Worm (Caenorhabditis elegans) whole organism, L1 larva: ENCODE data around the gene F37C12.10.

ENCODE experiments used
- C16A3.4 ChIP-seq: fragments of 150-350 bp; optimal IDR thresholded peaks from 2 replicates; lab custom pipeline; 2014; ENCODE audit warnings: missing biosample characterization, missing genetic modification characterization
- F16B12.6 ChIP-seq: fragments of 150-350 bp; optimal IDR thresholded peaks from 2 replicates; lab custom pipeline; 2014; ENCODE audit warnings: missing biosample characterization, missing genetic modification characterization
- aha-1 ChIP-seq: fragments of 150-350 bp; optimal IDR thresholded peaks from 2 replicates; lab custom pipeline; 2014; ENCODE audit warnings: missing biosample characterization, missing genetic modification characterization
- alr-1 ChIP-seq: fragments of 200-800 bp; sonication (Bioruptor generic); optimal IDR thresholded peaks from 2 replicates; lab custom pipeline; 2018; ENCODE audit warnings: borderline replicate concordance, mild to moderate bottlenecking, missing genetic modification characterization, missing compliant biosample characterization
- aly-2 ChIP-seq: fragments of 150-350 bp; optimal IDR thresholded peaks from 2 replicates; lab custom pipeline; 2014; ENCODE audit warnings: missing biosample characterization, missing genetic modification characterization
- blmp-1 ChIP-seq: fragments of 150-350 bp; optimal IDR thresholded peaks from 2 replicates; lab custom pipeline; 2014; ENCODE audit warnings: missing biosample characterization, missing genetic modification characterization
- ceh-63 ChIP-seq: fragments of 200-800 bp; sonication (Bioruptor generic); optimal IDR thresholded peaks from 2 replicates; lab custom pipeline; 2018; ENCODE audit warnings: mild to moderate bottlenecking, missing genetic modification characterization, missing compliant biosample characterization
- ceh-90 ChIP-seq: sonication (generic microtip); optimal IDR thresholded peaks from 2 replicates; lab custom pipeline; 2016; ENCODE audit warnings: missing genetic modification characterization, missing compliant biosample characterization
- ces-1 ChIP-seq: fragments of 150-350 bp; optimal IDR thresholded peaks from 2 replicates; lab custom pipeline; 2014; ENCODE audit warnings: missing biosample characterization, missing genetic modification reagents, missing genetic modification characterization
- dpl-1 ChIP-seq, 3 experiments: fragments of 150-350 bp in 2 of 3; sonication (generic microtip) in 1 of 3; optimal IDR thresholded peaks; 2 replicates each; lab custom pipeline; 2014 to 2017; ENCODE audit warnings: missing biosample characterization in 3 of 3, missing genetic modification characterization in 3 of 3, missing genetic modification reagents in 3 of 3
- egl-13 ChIP-seq: sonication (generic microtip); optimal IDR thresholded peaks from 2 replicates; lab custom pipeline; 2016; ENCODE audit warnings: missing genotype, missing genetic modification reagents, missing genetic modification characterization, missing compliant biosample characterization
- egl-27 ChIP-seq, 2 experiments: fragments of 150-350 bp in 1 of 2; sonication (generic microtip); optimal IDR thresholded peaks; 3 replicates each; lab custom pipeline; 2017 to 2018; ENCODE audit warnings: missing biosample characterization in 2 of 2, missing genetic modification characterization in 2 of 2, missing genetic modification reagents in 2 of 2
- elt-2 ChIP-seq: sonication (generic microtip); optimal IDR thresholded peaks from 2 replicates; lab custom pipeline; 2016; ENCODE audit warnings: missing genetic modification characterization, mild to moderate bottlenecking, inconsistent platforms, missing compliant biosample characterization, missing genetic modification reagents
- elt-3 ChIP-seq, 6 experiments: fragments of 150-350 bp in 1 of 6; sonication (generic microtip); optimal IDR thresholded peaks; 2 replicates each; lab custom pipeline; 2017 to 2018; ENCODE audit warnings: missing biosample characterization in 6 of 6, missing genetic modification characterization in 6 of 6, inconsistent platforms in 1 of 6
- ets-5 ChIP-seq: fragments of 200-800 bp; sonication (Bioruptor generic); IDR thresholded peaks from 2 replicates; pipeline ENCODE4 v1.3.6; 2022; ENCODE audit warnings: missing genetic modification characterization, missing compliant biosample characterization
- fkh-10 ChIP-seq: sonication (generic microtip); optimal IDR thresholded peaks from 2 replicates; lab custom pipeline; 2017; ENCODE audit warnings: missing biosample characterization, missing genetic modification reagents, missing genetic modification characterization
- fkh-8 ChIP-seq: sonication (generic microtip); optimal IDR thresholded peaks from 2 replicates; lab custom pipeline; 2016; ENCODE audit warnings: mild to moderate bottlenecking, missing genetic modification characterization, missing compliant biosample characterization
- grh-1 ChIP-seq: fragments of 200-800 bp; sonication (Bioruptor generic); IDR thresholded peaks from 2 replicates; pipeline ENCODE4 v1.3.6; 2022; ENCODE audit warnings: missing genetic modification reagents, missing genetic modification characterization, missing compliant biosample characterization
- hlh-17 ChIP-seq: fragments of 200-800 bp; sonication (Bioruptor generic); optimal IDR thresholded peaks from 2 replicates; lab custom pipeline; 2018; ENCODE audit warnings: missing genetic modification characterization, mild to moderate bottlenecking, missing compliant biosample characterization, moderate library complexity, borderline replicate concordance
- hpl-2 ChIP-seq: fragments of 150-350 bp; optimal IDR thresholded peaks from 2 replicates; lab custom pipeline; 2014; ENCODE audit warnings: missing biosample characterization, missing genetic modification reagents, missing genetic modification characterization
- irx-1 ChIP-seq: sonication (generic microtip); optimal IDR thresholded peaks from 2 replicates; lab custom pipeline; 2016; ENCODE audit warnings: missing genetic modification characterization, missing compliant biosample characterization
- isw-1 ChIP-seq: fragments of 200-800 bp; sonication (Bioruptor generic); IDR thresholded peaks from 2 replicates; pipeline ENCODE4 v1.3.6; 2022; ENCODE audit warnings: missing genetic modification characterization, missing compliant biosample characterization
- jun-1 ChIP-seq: fragments of 150-350 bp; optimal IDR thresholded peaks from 2 replicates; lab custom pipeline; 2014; ENCODE audit warnings: missing biosample characterization, missing genetic modification reagents, missing genetic modification characterization
- lin-13 ChIP-seq: fragments of 150-350 bp; optimal IDR thresholded peaks from 2 replicates; lab custom pipeline; 2014; ENCODE audit warnings: missing biosample characterization, missing genetic modification reagents, missing genetic modification characterization
- lin-15B ChIP-seq: fragments of 150-350 bp; sonication (generic microtip); optimal IDR thresholded peaks from 3 replicates; lab custom pipeline; 2014; ENCODE audit warnings: missing biosample characterization, missing genetic modification characterization
- lin-35 ChIP-seq, 2 experiments: fragments of 150-350 bp; optimal IDR thresholded peaks; 2 replicates each; lab custom pipeline; 2014; ENCODE audit warnings: missing biosample characterization in 2 of 2, missing genetic modification characterization in 2 of 2, missing genetic modification reagents in 2 of 2
- lir-3 ChIP-seq: sonication (generic microtip); optimal IDR thresholded peaks from 2 replicates; lab custom pipeline; 2016; ENCODE audit warnings: mild to moderate bottlenecking, missing genetic modification characterization, moderate library complexity, missing compliant biosample characterization; ENCODE audit not compliant: poor library complexity
- mdl-1 ChIP-seq, 2 experiments: fragments of 150-350 bp; optimal IDR thresholded peaks; 2 replicates each; lab custom pipeline; 2014 to 2017; ENCODE audit warnings: missing biosample characterization in 2 of 2, missing genetic modification characterization in 2 of 2, inconsistent platforms in 1 of 2
- mef-2 ChIP-seq: fragments of 150-350 bp; optimal IDR thresholded peaks from 2 replicates; lab custom pipeline; 2014; ENCODE audit warnings: missing biosample characterization, missing genetic modification characterization
- nhr-11 ChIP-seq: fragments of 150-350 bp; optimal IDR thresholded peaks from 2 replicates; lab custom pipeline; 2014; ENCODE audit warnings: missing biosample characterization, missing genetic modification characterization
- nhr-12 ChIP-seq: sonication (generic microtip); optimal IDR thresholded peaks from 2 replicates; lab custom pipeline; 2017; ENCODE audit warnings: missing biosample characterization, missing genetic modification characterization
- nhr-19 ChIP-seq: fragments of 200-800 bp; sonication (Bioruptor generic); conservative IDR thresholded peaks from 2 replicates; pipeline ENCODE4 v1.3.6; 2022; ENCODE audit warnings: missing genetic modification characterization, missing compliant biosample characterization
- nhr-237 ChIP-seq: fragments of 150-350 bp; optimal IDR thresholded peaks from 2 replicates; lab custom pipeline; 2014; ENCODE audit warnings: missing biosample characterization, missing genetic modification characterization
- nhr-28 ChIP-seq: fragments of 150-350 bp; optimal IDR thresholded peaks from 2 replicates; lab custom pipeline; 2014; ENCODE audit warnings: missing biosample characterization, missing genetic modification characterization
- nhr-71 ChIP-seq: sonication (generic microtip); optimal IDR thresholded peaks from 2 replicates; lab custom pipeline; 2016; ENCODE audit warnings: mild to moderate bottlenecking, missing genetic modification characterization, moderate library complexity, missing compliant biosample characterization
- nhr-76 ChIP-seq: sonication (generic microtip); optimal IDR thresholded peaks from 2 replicates; lab custom pipeline; 2017; ENCODE audit warnings: missing biosample characterization, missing genetic modification characterization
- nhr-77 ChIP-seq: fragments of 150-350 bp; optimal IDR thresholded peaks from 2 replicates; lab custom pipeline; 2014; ENCODE audit warnings: missing biosample characterization, missing genetic modification characterization
- nhr-85 ChIP-seq: sonication (generic microtip); peaks from one replicate; lab custom pipeline; 2016; ENCODE audit warnings: missing genetic modification characterization, inconsistent platforms, missing compliant biosample characterization
- pqm-1 ChIP-seq: sonication (generic microtip); optimal IDR thresholded peaks from 3 replicates; lab custom pipeline; 2017; ENCODE audit warnings: missing biosample characterization, missing genetic modification characterization
- rnt-1 ChIP-seq: sonication (generic microtip); optimal IDR thresholded peaks from 2 replicates; lab custom pipeline; 2016; ENCODE audit warnings: mild to moderate bottlenecking, missing genetic modification characterization, moderate library complexity, missing compliant biosample characterization
- skn-1 ChIP-seq: fragments of 150-350 bp; optimal IDR thresholded peaks from 2 replicates; lab custom pipeline; 2014; ENCODE audit warnings: missing biosample characterization, missing genetic modification characterization
- snpc-4 ChIP-seq: fragments of 150-350 bp; optimal IDR thresholded peaks from 2 replicates; lab custom pipeline; 2014; ENCODE audit warnings: missing biosample characterization, missing genetic modification characterization
- sptf-1 ChIP-seq: fragments of 150-350 bp; optimal IDR thresholded peaks from 2 replicates; lab custom pipeline; 2014; ENCODE audit warnings: missing biosample characterization, missing genetic modification characterization
- sup-37 ChIP-seq: fragments of 200-800 bp; sonication (Bioruptor generic); optimal IDR thresholded peaks from 2 replicates; lab custom pipeline; 2018; ENCODE audit warnings: mild to moderate bottlenecking, missing genetic modification characterization, missing compliant biosample characterization
- swsn-7 ChIP-seq: sonication (generic microtip); optimal IDR thresholded peaks from 2 replicates; lab custom pipeline; 2016; ENCODE audit warnings: missing genetic modification characterization, missing compliant biosample characterization
- unc-130 ChIP-seq: fragments of 150-350 bp; optimal IDR thresholded peaks from 2 replicates; lab custom pipeline; 2017; ENCODE audit warnings: missing biosample characterization, missing genetic modification characterization, inconsistent platforms
- unc-30 ChIP-seq: sonication (generic microtip); optimal IDR thresholded peaks from 2 replicates; lab custom pipeline; 2017; ENCODE audit warnings: missing biosample characterization, missing genetic modification characterization
- unc-86 ChIP-seq: sonication (generic microtip); optimal IDR thresholded peaks from 2 replicates; lab custom pipeline; 2016; ENCODE audit warnings: missing genetic modification characterization, missing compliant biosample characterization
- unc-98 ChIP-seq: fragments of 200-800 bp; sonication (Bioruptor generic); IDR thresholded peaks from 2 replicates; pipeline ENCODE4 v1.3.6; 2022; ENCODE audit warnings: missing genetic modification characterization, missing compliant biosample characterization
- zag-1 ChIP-seq: fragments of 150-350 bp; optimal IDR thresholded peaks from 2 replicates; lab custom pipeline; 2014; ENCODE audit warnings: missing biosample characterization, missing genetic modification characterization
- zip-4 ChIP-seq: fragments of 200-800 bp; sonication (Bioruptor generic); optimal IDR thresholded peaks from 2 replicates; lab custom pipeline; 2018; ENCODE audit warnings: mild to moderate bottlenecking, missing genetic modification characterization, moderate library complexity, missing compliant biosample characterization
- ztf-11 ChIP-seq, 2 experiments: sonication (generic microtip); optimal IDR thresholded peaks; 2 replicates each; lab custom pipeline; 2016 to 2017; ENCODE audit warnings: missing genetic modification characterization in 2 of 2, missing biosample characterization in 1 of 2, missing compliant biosample characterization in 1 of 2

Gene F37C12.10

ce11 chrIII:7162065-7162762, 26.0 kb downstream of the F37C12.10 start, which contains the start of the genes syf-2 and K04G7.1:
TSS of gene syf-2 (minus strand) at chrIII:7162115.
TSS of gene K04G7.1 (plus strand) at chrIII:7162712.
- TF ChIP-seq nhr-85 (tag; lab: Kevin White, UChicago) = peak; percentile 97
- TF ChIP-seq unc-98 (GFP tag; lab: Robert Waterston, UW) = no peak
- peak; percentile 45 for TF ChIP-seq elt-2
- TF ChIP-seq unc-30 (tag; lab: Kevin White, UChicago) = no peak
- TF ChIP-seq nhr-28 (tag; lab: Kevin White, UChicago) = no peak
- TF ChIP-seq nhr-71 = peak; percentile 95
- TF ChIP-seq aly-2 (tag; lab: Kevin White, UChicago) = peak; percentile 8
- TF ChIP-seq sptf-1 (tag; lab: Kevin White, UChicago) = no peak
- peak; percentile 80 for TF ChIP-seq grh-1 (GFP tag; lab: Robert Waterston, UW)
- peak; percentile 70 for TF ChIP-seq irx-1 (tag; lab: Kevin White, UChicago)
- peak in 1 of 2 experiments; percentile 84 for TF ChIP-seq mdl-1 (tag; optimal IDR thresholded peaks at IDR 0.05; lab: Kevin White, UChicago)
- peak; percentile 100 for TF ChIP-seq lin-13 (GFP tag; lab: Kevin White, UChicago)
- TF ChIP-seq egl-13 = peak; percentile 85
- TF ChIP-seq dpl-1 (GFP tag; optimal IDR thresholded peaks at IDR 0.05; lab: Kevin White, UChicago) = peak; percentile 90 to 94 (median 91)
- peak; percentile 93 for TF ChIP-seq skn-1 (tag; lab: Kevin White, UChicago)
- TF ChIP-seq blmp-1 (tag; lab: Kevin White, UChicago) = peak; percentile 82
- TF ChIP-seq unc-130 (tag; lab: Kevin White, UChicago) = peak; percentile 83
- TF ChIP-seq nhr-11 (tag; lab: Kevin White, UChicago) = peak; percentile 70
- TF ChIP-seq pqm-1 = no peak
- TF ChIP-seq F16B12.6 (tag; lab: Kevin White, UChicago) = peak; percentile 60
- peak; percentile 86 for TF ChIP-seq jun-1 (tag; lab: Kevin White, UChicago)
- peak; percentile 87 for TF ChIP-seq swsn-7 (tag; lab: Kevin White, UChicago)
- peak; percentile 72 for TF ChIP-seq aha-1 (tag; lab: Kevin White, UChicago)
- no peak for TF ChIP-seq sup-37 (GFP tag; lab: Kevin White, UChicago)
- peak; percentile 85 for TF ChIP-seq unc-86 (tag; lab: Kevin White, UChicago)
- TF ChIP-seq zag-1 (tag; lab: Kevin White, UChicago) = peak; percentile 20
- peak; percentile 78 to 87 for TF ChIP-seq egl-27 (tag; optimal IDR thresholded peaks at IDR 0.05; lab: Kevin White, UChicago)
- peak; percentile 60 for TF ChIP-seq zip-4 (GFP tag; lab: Kevin White, UChicago)
- TF ChIP-seq nhr-76 (tag; lab: Kevin White, UChicago) = no peak
- peak; percentile 93 to 96 for TF ChIP-seq lin-35 (GFP tag; optimal IDR thresholded peaks at IDR 0.05; lab: Kevin White, UChicago)
- TF ChIP-seq lin-15B (tag; lab: Kevin White, UChicago) = peak; percentile 99
- TF ChIP-seq ces-1 (GFP tag; lab: Kevin White, UChicago) = no peak
- TF ChIP-seq ceh-63 (GFP tag; lab: Kevin White, UChicago) = no peak
- TF ChIP-seq rnt-1 (tag; lab: Kevin White, UChicago) = peak; percentile 84
- TF ChIP-seq elt-3 (tag; optimal IDR thresholded peaks at IDR 0.05; lab: Kevin White, UChicago) = peak in 3 of 6 experiments; percentile 58 to 89 (median 59)
- peak; percentile 62 for TF ChIP-seq mef-2 (tag; lab: Kevin White, UChicago)
- peak; percentile 62 for TF ChIP-seq lir-3 (tag; lab: Kevin White, UChicago)
- TF ChIP-seq hlh-17 (GFP tag; lab: Kevin White, UChicago) = no peak
- peak; percentile 74 for TF ChIP-seq nhr-237 (tag; lab: Kevin White, UChicago)
- TF ChIP-seq fkh-10 (GFP tag; lab: Kevin White, UChicago) = peak; percentile 71
- peak in 1 of 2 experiments; percentile 57 for TF ChIP-seq ztf-11 (tag; optimal IDR thresholded peaks at IDR 0.05; lab: Kevin White, UChicago)
- peak; percentile 93 for TF ChIP-seq C16A3.4 (tag; lab: Kevin White, UChicago)
- peak; percentile 90 for TF ChIP-seq nhr-19 (GFP tag; lab: Robert Waterston, UW)
- TF ChIP-seq isw-1 (GFP tag; lab: Robert Waterston, UW) = peak; percentile 90
- no peak for TF ChIP-seq nhr-12 (tag; lab: Kevin White, UChicago)
- TF ChIP-seq nhr-77 (tag; lab: Kevin White, UChicago) = peak; percentile 89
- TF ChIP-seq ceh-90 = no peak
- peak; percentile 95 for TF ChIP-seq fkh-8
- peak; percentile 52 for TF ChIP-seq hpl-2 (GFP tag; lab: Kevin White, UChicago)
- TF ChIP-seq alr-1 (tag; lab: Kevin White, UChicago) = no peak
- peak; percentile 82 for TF ChIP-seq snpc-4 (tag; lab: Kevin White, UChicago)
- TF ChIP-seq ets-5 (GFP tag; lab: Robert Waterston, UW) = no peak
